Fruit fly (Drosophila melanogaster) whole organism, embryonic: Measurements from ENCODE around the gene CkIIbeta.
A peak's percentile ranks its signal among the peaks of the same experiment; 100 is the strongest.

Experiments
- Ada2b ChIP-seq: fragments of 200-800 bp; sonication (Bioruptor generic); IDR thresholded peaks from 2 replicates; pipeline ENCODE4 v1.3.6; 2022; ENCODE audit warnings: missing biosample characterization, missing genetic modification characterization
- Aef1 ChIP-seq: fragments of 200-800 bp; sonication (Bioruptor generic); IDR thresholded peaks from 3 replicates; pipeline ENCODE4 v1.3.6; 2022; ENCODE audit warnings: missing biosample characterization, missing genetic modification characterization
- Atf6 ChIP-seq: fragments of 200-800 bp; sonication (Bioruptor generic); IDR thresholded peaks from 2 replicates; pipeline ENCODE4 v1.3.6; 2022; ENCODE audit warnings: missing biosample characterization, missing genetic modification characterization
- Bteb2 ChIP-seq: fragments of 200-800 bp; sonication (Bioruptor generic); optimal IDR thresholded peaks from 2 replicates; lab custom pipeline; 2016; ENCODE audit warnings: missing biosample characterization, missing genetic modification characterization
- CG11093 ChIP-seq: fragments of 200-800 bp; sonication (Bioruptor generic); IDR thresholded peaks from 3 replicates; pipeline ENCODE4 v1.3.6; 2022; ENCODE audit warnings: missing biosample characterization, missing genetic modification characterization
- CG12236 ChIP-seq: fragments of 200-800 bp; sonication (Bioruptor generic); optimal IDR thresholded peaks from 2 replicates; lab custom pipeline; 2016; ENCODE audit warnings: missing biosample characterization, missing genetic modification characterization
- CG1233 ChIP-seq: fragments of 200-800 bp; sonication (Bioruptor generic); optimal IDR thresholded peaks from 4 replicates; lab custom pipeline; 2018; ENCODE audit warnings: missing biosample characterization, mild to moderate bottlenecking, missing genetic modification characterization
- CG13287 ChIP-seq: fragments of 200-800 bp; sonication (Bioruptor generic); IDR thresholded peaks from 2 replicates; pipeline ENCODE4 v1.3.6; 2022; ENCODE audit warnings: missing biosample characterization, missing genetic modification characterization; ENCODE audit not compliant: partially characterized antibody
- CG1792 ChIP-seq: fragments of 200-800 bp; sonication (Bioruptor generic); optimal IDR thresholded peaks from 2 replicates; lab custom pipeline; 2016; ENCODE audit warnings: missing biosample characterization, missing genetic modification characterization
- CG18262 ChIP-seq: fragments of 200-800 bp; optimal IDR thresholded peaks from 3 replicates; lab custom pipeline; 2019; ENCODE audit warnings: missing biosample characterization, mild to moderate bottlenecking, missing genetic modification characterization, moderate library complexity
- CG18476 ChIP-seq: fragments of 200-800 bp; sonication (Bioruptor generic); optimal IDR thresholded peaks from 2 replicates; lab custom pipeline; 2016; ENCODE audit warnings: missing biosample characterization, mild to moderate bottlenecking, missing genetic modification characterization
- CG2116 ChIP-seq: fragments of 200-800 bp; sonication (Bioruptor generic); optimal IDR thresholded peaks from 3 replicates; lab custom pipeline; 2018; ENCODE audit warnings: missing biosample characterization, mild to moderate bottlenecking, missing genetic modification characterization
- CG2712 ChIP-seq: fragments of 200-800 bp; optimal IDR thresholded peaks from 3 replicates; lab custom pipeline; 2019; ENCODE audit warnings: missing biosample characterization, mild to moderate bottlenecking, missing genetic modification characterization, moderate library complexity
- CG3281 ChIP-seq: fragments of 200-800 bp; sonication (Bioruptor generic); optimal IDR thresholded peaks from 3 replicates; lab custom pipeline; 2017; ENCODE audit warnings: missing biosample characterization, mild to moderate bottlenecking, missing genetic modification characterization
- CG3838 ChIP-seq: fragments of 200-800 bp; sonication (Bioruptor generic); optimal IDR thresholded peaks from 3 replicates; lab custom pipeline; 2016; ENCODE audit warnings: missing biosample characterization, missing genetic modification characterization
- CG4328 ChIP-seq: fragments of 200-800 bp; sonication (Bioruptor generic); optimal IDR thresholded peaks from 3 replicates; lab custom pipeline; 2017; ENCODE audit warnings: missing biosample characterization, missing genetic modification reagents, missing genetic modification characterization
- CG6254 ChIP-seq: fragments of 200-800 bp; sonication (Bioruptor generic); optimal IDR thresholded peaks from 3 replicates; lab custom pipeline; 2017; ENCODE audit warnings: mild to moderate bottlenecking, missing biosample characterization, missing genetic modification reagents, missing genetic modification characterization
- CG7372 ChIP-seq: fragments of 200-800 bp; sonication (Bioruptor generic); IDR thresholded peaks from 2 replicates; pipeline ENCODE4 v1.3.6; 2022; ENCODE audit warnings: missing biosample characterization, missing genetic modification characterization
- CG9727 ChIP-seq: fragments of 200-800 bp; sonication (Bioruptor generic); optimal IDR thresholded peaks from 3 replicates; lab custom pipeline; 2017; ENCODE audit warnings: missing biosample characterization, mild to moderate bottlenecking, missing genetic modification characterization
- Camta ChIP-seq: fragments of 200-800 bp; sonication (Bioruptor generic); optimal IDR thresholded peaks from 2 replicates; lab custom pipeline; 2016; ENCODE audit warnings: missing biosample characterization, missing genetic modification characterization
- Dbx ChIP-seq: fragments of 200-800 bp; sonication (Bioruptor generic); IDR thresholded peaks from 3 replicates; pipeline ENCODE4 v1.3.6; 2022; ENCODE audit warnings: missing biosample characterization, missing genetic modification characterization
- Dip3 ChIP-seq: fragments of 200-800 bp; sonication (Bioruptor generic); optimal IDR thresholded peaks from 3 replicates; lab custom pipeline; 2016; ENCODE audit warnings: missing biosample characterization, missing genetic modification characterization
- Doc2 ChIP-seq: fragments of 200-800 bp; sonication (Bioruptor generic); IDR thresholded peaks from 2 replicates; pipeline ENCODE4 v1.3.6; 2022; ENCODE audit warnings: missing biosample characterization, missing genetic modification characterization
- E2f1 ChIP-seq: fragments of 200-800 bp; sonication (Bioruptor generic); IDR thresholded peaks from 2 replicates; pipeline ENCODE4 v1.3.6; 2022; ENCODE audit warnings: missing biosample characterization, missing genetic modification characterization
- E2f2 ChIP-seq: fragments of 200-800 bp; sonication (Bioruptor generic); IDR thresholded peaks from 2 replicates; pipeline ENCODE4 v1.3.6; 2022; ENCODE audit warnings: missing biosample characterization, missing genetic modification characterization
- Fer1 ChIP-seq: fragments of 200-800 bp; sonication (Bioruptor generic); optimal IDR thresholded peaks from 2 replicates; lab custom pipeline; 2017; ENCODE audit warnings: missing biosample characterization, mild to moderate bottlenecking, missing genetic modification characterization
- HLH3B ChIP-seq: fragments of 200-800 bp; sonication (Bioruptor generic); IDR thresholded peaks from 2 replicates; pipeline ENCODE4 v1.3.6; 2022; ENCODE audit warnings: missing biosample characterization, missing genetic modification characterization
- Lim3 ChIP-seq: fragments of 200-800 bp; sonication (Bioruptor generic); IDR thresholded peaks from 2 replicates; pipeline ENCODE4 v1.3.6; 2022; ENCODE audit warnings: missing biosample characterization, missing genetic modification characterization
- Lpt ChIP-seq: fragments of >200 bp; optimal IDR thresholded peaks from 2 replicates; lab custom pipeline; 2018; ENCODE audit warnings: missing biosample characterization, missing genetic modification characterization
- Med ChIP-seq: fragments of 200-800 bp; sonication (Bioruptor generic); peaks from one replicate; lab custom pipeline; 2016; ENCODE audit warnings: missing biosample characterization, missing genetic modification characterization, mild to moderate bottlenecking, inconsistent platforms, moderate library complexity
- Nf-YB ChIP-seq: fragments of 200-800 bp; sonication (Bioruptor generic); optimal IDR thresholded peaks from 3 replicates; lab custom pipeline; 2019; ENCODE audit warnings: missing biosample characterization, mild to moderate bottlenecking, missing genetic modification characterization, moderate library complexity
- Poxn ChIP-seq: fragments of 200-800 bp; sonication (Bioruptor generic); IDR thresholded peaks from 2 replicates; pipeline ENCODE4 v1.3.6; 2022; ENCODE audit warnings: missing biosample characterization, missing genetic modification characterization
- Scr ChIP-seq: fragments of 200-800 bp; sonication (Bioruptor generic); IDR thresholded peaks from 2 replicates; pipeline ENCODE4 v1.3.6; 2022; ENCODE audit warnings: missing biosample characterization, missing genetic modification characterization; ENCODE audit not compliant: partially characterized antibody
- Six4 ChIP-seq: fragments of 200-800 bp; sonication (Bioruptor generic); optimal IDR thresholded peaks from 2 replicates; lab custom pipeline; 2016; ENCODE audit warnings: missing biosample characterization, missing genetic modification characterization
- Spps ChIP-seq: fragments of 200-800 bp; sonication (Bioruptor generic); optimal IDR thresholded peaks from 2 replicates; lab custom pipeline; 2018; ENCODE audit warnings: missing biosample characterization, mild to moderate bottlenecking, missing genetic modification characterization
- Sry-β ChIP-seq: fragments of 200-800 bp; sonication (Bioruptor generic); optimal IDR thresholded peaks from 2 replicates; lab custom pipeline; 2018; ENCODE audit warnings: missing biosample characterization, mild to moderate bottlenecking, missing genetic modification characterization, moderate library complexity
- TFAM ChIP-seq: fragments of 200-800 bp; sonication (Bioruptor generic); optimal IDR thresholded peaks from 2 replicates; lab custom pipeline; 2017; ENCODE audit warnings: missing biosample characterization, missing genetic modification characterization, inconsistent platforms
- cato ChIP-seq: fragments of 200-800 bp; sonication (Bioruptor generic); optimal IDR thresholded peaks from 2 replicates; lab custom pipeline; 2016; ENCODE audit warnings: missing biosample characterization, missing genetic modification characterization, borderline replicate concordance
- dysf ChIP-seq: fragments of 200-800 bp; sonication (Bioruptor generic); IDR thresholded peaks from 3 replicates; pipeline ENCODE4 v1.3.6; 2022; ENCODE audit warnings: missing biosample characterization, missing genetic modification characterization
- eyg ChIP-seq: fragments of 200-800 bp; sonication (Bioruptor generic); optimal IDR thresholded peaks from 3 replicates; lab custom pipeline; 2016; ENCODE audit warnings: missing biosample characterization, missing genetic modification characterization
- gcm2 ChIP-seq: fragments of 200-800 bp; sonication (Bioruptor generic); optimal IDR thresholded peaks from 2 replicates; lab custom pipeline; 2016; ENCODE audit warnings: missing biosample characterization, missing genetic modification characterization
- hb ChIP-seq: fragments of 200-800 bp; sonication (Bioruptor generic); IDR thresholded peaks from 3 replicates; pipeline ENCODE4 v1.3.6; 2022; ENCODE audit warnings: missing biosample characterization, missing genetic modification characterization; ENCODE audit not compliant: partially characterized antibody
- kni ChIP-seq: fragments of 200-800 bp; sonication (Bioruptor generic); optimal IDR thresholded peaks from 3 replicates; lab custom pipeline; 2017; ENCODE audit warnings: mild to moderate bottlenecking, missing biosample characterization, missing genetic modification reagents, missing genetic modification characterization
- nerfin-1 ChIP-seq: fragments of 200-800 bp; sonication (Bioruptor generic); optimal IDR thresholded peaks from 3 replicates; lab custom pipeline; 2019; ENCODE audit warnings: missing biosample characterization, mild to moderate bottlenecking, missing genetic modification characterization, moderate library complexity
- onecut ChIP-seq: fragments of 200-800 bp; sonication (Bioruptor generic); IDR thresholded peaks from 2 replicates; pipeline ENCODE4 v1.3.6; 2022; ENCODE audit warnings: missing biosample characterization, missing genetic modification characterization
- repo ChIP-seq: fragments of 200-800 bp; sonication (Bioruptor generic); optimal IDR thresholded peaks from 2 replicates; lab custom pipeline; 2016; ENCODE audit warnings: missing biosample characterization, missing genetic modification characterization
- slou ChIP-seq: fragments of 200-800 bp; sonication (Bioruptor generic); optimal IDR thresholded peaks from 3 replicates; lab custom pipeline; 2016; ENCODE audit warnings: missing biosample characterization, missing genetic modification characterization
- stwl ChIP-seq: fragments of 200-800 bp; sonication (Bioruptor generic); optimal IDR thresholded peaks from 3 replicates; lab custom pipeline; 2018; ENCODE audit warnings: missing biosample characterization, mild to moderate bottlenecking, missing genetic modification characterization, moderate library complexity
- tna ChIP-seq: fragments of 200-800 bp; sonication (Bioruptor generic); IDR thresholded peaks from 2 replicates; pipeline ENCODE4 v1.3.6; 2022; ENCODE audit warnings: missing biosample characterization, missing genetic modification characterization; ENCODE audit not compliant: partially characterized antibody
- unpg ChIP-seq: fragments of 200-800 bp; sonication (Bioruptor generic); optimal IDR thresholded peaks from 3 replicates; lab custom pipeline; 2018; ENCODE audit warnings: missing biosample characterization, mild to moderate bottlenecking, missing genetic modification characterization, moderate library complexity
- vfl ChIP-seq: fragments of 200-800 bp; sonication (Bioruptor generic); optimal IDR thresholded peaks from 2 replicates; lab custom pipeline; 2016; ENCODE audit warnings: missing biosample characterization, missing genetic modification characterization
- wek ChIP-seq: fragments of 200-800 bp; sonication (Bioruptor generic); optimal IDR thresholded peaks from 3 replicates; lab custom pipeline; 2018; ENCODE audit warnings: missing biosample characterization, mild to moderate bottlenecking, missing genetic modification characterization, moderate library complexity
- yki ChIP-seq: fragments of >200 bp; optimal IDR thresholded peaks from 3 replicates; lab custom pipeline; 2018

CkIIbeta gene

dm6 chrX:11823003-11823402 lies 30.7 kb downstream of the CkIIbeta start (continued):
- TF ChIP-seq Dip3 (GFP tag; lab: Kevin White, UChicago) (no peak), nerfin-1 (tag; lab: Kevin White, UChicago) (peak; percentile 27), Med (peak; percentile 88), CG13287 (GFP tag; lab: Robert Waterston, UW) (no peak), TFAM (no peak), Bteb2 (GFP tag; lab: Kevin White, UChicago) (no peak), Atf6 (GFP tag; lab: Robert Waterston, UW) (no peak), Spps (tag; lab: Kevin White, UChicago) (peak; percentile 27), cato (GFP tag; lab: Kevin White, UChicago) (no peak), tna (no peak), HLH3B (GFP tag; lab: Robert Waterston, UW) (0 out of 2 replicates have a peak, but pooled peaks have one; percentile 21), Poxn (GFP tag; lab: Robert Waterston, UW) (no peak), Aef1 (GFP tag; lab: Robert Waterston, UW) (no peak), CG11093 (GFP tag; lab: Robert Waterston, UW) (no peak), eyg (GFP tag; lab: Kevin White, UChicago) (no peak), CG18476 (GFP tag; lab: Kevin White, UChicago) (no peak), CG3281 (no peak), Nf-YB (GFP tag; lab: Kevin White, UChicago) (no peak), CG18262 (tag; lab: Kevin White, UChicago) (peak; percentile 32), stwl (tag; lab: Kevin White, UChicago) (no peak), E2f2 (GFP tag; lab: Robert Waterston, UW) (no peak), CG9727 (GFP tag; lab: Kevin White, UChicago) (peak; percentile 10), CG12236 (GFP tag; lab: Kevin White, UChicago) (no peak), E2f1 (GFP tag; lab: Robert Waterston, UW) (no peak), CG2116 (GFP tag; lab: Kevin White, UChicago) (no peak), gcm2 (GFP tag; lab: Kevin White, UChicago) (no peak), CG7372 (no peak), slou (GFP tag; lab: Kevin White, UChicago) (no peak), repo (GFP tag; lab: Kevin White, UChicago) (no peak), Lpt (GFP tag; lab: Kevin White, UChicago) (no peak), kni (peak; percentile 57), Lim3 (GFP tag; lab: Robert Waterston, UW) (no peak), Fer1 (GFP tag; lab: Kevin White, UChicago) (peak; percentile 22), hb (no peak), CG3838 (GFP tag; lab: Kevin White, UChicago) (no peak), Doc2 (no peak), CG4328 (GFP tag; lab: Kevin White, UChicago) (no peak), unpg (GFP tag; lab: Kevin White, UChicago) (no peak), CG1792 (GFP tag; lab: Kevin White, UChicago) (no peak), onecut (GFP tag; lab: Robert Waterston, UW) (0 out of 2 replicates have a peak, but pooled peaks have one; percentile 23), CG2712 (no peak), Dbx (GFP tag; lab: Robert Waterston, UW) (no peak), wek (peak; percentile 78), Camta (GFP tag; lab: Kevin White, UChicago) (no peak), Sry-β (no peak), dysf (no peak), Ada2b (GFP tag; lab: Robert Waterston, UW) (no peak), CG1233 (GFP tag; lab: Kevin White, UChicago) (no peak), vfl (GFP tag; lab: Kevin White, UChicago) (no peak), Scr (GFP tag; lab: Robert Waterston, UW) (no peak), Six4 (GFP tag; lab: Kevin White, UChicago) (peak; percentile 10), yki (lab: Kevin White, UChicago) (no peak), CG6254 (GFP tag; lab: Kevin White, UChicago) (peak; percentile 51)
